2 worm cellular contexts compared by ENCODE assay signal in the genomic region with DNA sequence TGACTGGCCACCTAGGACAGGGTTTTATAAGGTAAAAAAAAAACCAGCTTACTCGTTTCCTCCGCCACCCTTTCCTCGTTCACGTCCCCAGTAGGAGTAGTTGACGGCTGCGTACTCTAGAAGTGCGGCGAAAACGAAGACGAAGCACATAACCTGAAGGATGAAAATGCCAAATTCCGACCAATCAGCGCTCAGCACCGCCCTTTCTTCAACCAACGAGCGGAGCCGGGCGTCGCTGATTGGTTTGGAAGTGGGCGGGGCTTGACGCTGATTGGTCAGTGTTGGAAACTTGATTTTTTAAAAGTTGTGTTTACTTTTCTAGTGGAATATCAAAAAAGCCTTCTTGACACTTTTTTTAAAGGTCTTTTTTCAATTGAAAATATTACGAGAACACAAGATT.
TF ChIP-seq lines count a peak whose summit lies in the region.

No protein-coding gene starts in this region.

TF ChIP-seq in whole organism, L3 larva, 47 proteins besides CTCF, POLR2A, EP300 and RAD21:
- TF ChIP-seq unc-62 (GFP tag; optimal IDR thresholded peaks at IDR 0.05; lab: Kevin White, UChicago) (no peak), nhr-76 (tag; optimal IDR thresholded peaks at IDR 0.05; lab: Kevin White, UChicago) (no peak), nfya-1 (tag; optimal IDR thresholded peaks at IDR 0.05; lab: Kevin White, UChicago; ENCODE audit: insufficient read depth) (peak; percentile 87)

TF ChIP-seq in whole organism, late embryonic, 69 proteins besides CTCF, POLR2A, EP300 and RAD21:
- TF ChIP-seq eyg-1 (tag; optimal IDR thresholded peaks at IDR 0.05; lab: Kevin White, UChicago) (no peak), nfya-1 (tag; optimal IDR thresholded peaks at IDR 0.05; lab: Kevin White, UChicago) (peak; percentile 95), sdc-2 (tag; optimal IDR thresholded peaks at IDR 0.05; lab: Kevin White, UChicago) (no peak), pros-1 (tag; optimal IDR thresholded peaks at IDR 0.05; lab: Kevin White, UChicago) (no peak)
